Fruit fly (Drosophila melanogaster): ENCODE measurements around the gene Hsp68.

The Hsp68 gene

DNA sequence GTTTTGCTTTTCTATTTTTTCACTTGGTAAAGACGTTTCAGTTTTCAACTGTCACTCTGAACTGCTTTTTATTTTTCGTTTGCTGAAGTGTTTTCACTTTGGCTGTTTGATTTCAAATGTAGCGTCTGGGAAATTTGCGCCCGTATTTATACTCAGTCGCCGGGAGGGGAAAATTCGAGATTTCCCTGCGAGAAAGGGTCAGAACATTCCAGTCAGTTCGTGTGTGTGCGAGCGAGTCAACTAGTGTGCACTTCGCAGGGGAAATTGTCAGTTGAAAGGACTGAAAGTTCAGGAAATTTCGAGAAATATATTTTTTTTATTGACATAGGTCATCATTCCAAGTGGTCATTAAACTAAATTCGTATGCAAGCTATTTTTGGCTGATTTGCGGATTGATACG, at the start of gene Hsp68:
Gene Hsp68, minus strand, starts transcription at position 123 of the 400 bp plus-strand sequence.
- no peak for TF ChIP-seq CG32006 (GFP tag; optimal IDR thresholded peaks at IDR 0.05)
- no peak for TF ChIP-seq lz (GFP tag; optimal IDR thresholded peaks at IDR 0.05)
- no peak for TF ChIP-seq pdm3 (GFP tag; optimal IDR thresholded peaks at IDR 0.05)
- no peak for TF ChIP-seq cyc (GFP tag; optimal IDR thresholded peaks at IDR 0.05)
- no peak for TF ChIP-seq fd85E (GFP tag; optimal IDR thresholded peaks at IDR 0.05)
- no peak for TF ChIP-seq Ets96B (tag; optimal IDR thresholded peaks at IDR 0.05)
- TF ChIP-seq acj6 (GFP tag; optimal IDR thresholded peaks at IDR 0.05), result no peak
- TF ChIP-seq CG31627 (GFP tag; optimal IDR thresholded peaks at IDR 0.05), result no peak
- no peak for TF ChIP-seq CG10631 (GFP tag; optimal IDR thresholded peaks at IDR 0.05)
- TF ChIP-seq Eip93F (GFP tag; optimal IDR thresholded peaks at IDR 0.05), result no peak
- TF ChIP-seq Hr38 (GFP tag; optimal IDR thresholded peaks at IDR 0.05), result no peak
- no peak for TF ChIP-seq vri (GFP tag; optimal IDR thresholded peaks at IDR 0.05)
- no peak for TF ChIP-seq salr (GFP tag; optimal IDR thresholded peaks at IDR 0.05)
- TF ChIP-seq dac (GFP tag; optimal IDR thresholded peaks at IDR 0.05), result no peak
- TF ChIP-seq dsx (GFP tag; optimal IDR thresholded peaks at IDR 0.05; ENCODE audit: poor library complexity, severe bottlenecking), result peak; percentile 55
- no peak for TF ChIP-seq Sox15 (GFP tag; optimal IDR thresholded peaks at IDR 0.05)
- no peak for TF ChIP-seq CG7368 (GFP tag; optimal IDR thresholded peaks at IDR 0.05)
- no peak for TF ChIP-seq CG6276 (GFP tag; optimal IDR thresholded peaks at IDR 0.05)
- no peak for TF ChIP-seq Sox102F (GFP tag; optimal IDR thresholded peaks at IDR 0.05)
- no peak for TF ChIP-seq topi (GFP tag; optimal IDR thresholded peaks at IDR 0.05)
- TF ChIP-seq fkh (GFP tag; optimal IDR thresholded peaks at IDR 0.05), result peak; percentile 28
- no peak for TF ChIP-seq net (GFP tag; optimal IDR thresholded peaks at IDR 0.05)
- peak in 1 of 2 experiments; percentile 49 for TF ChIP-seq ss (GFP tag; optimal IDR thresholded peaks at IDR 0.05)
- no peak for TF ChIP-seq CG3032 (tag; optimal IDR thresholded peaks at IDR 0.05)
- TF ChIP-seq achi (GFP tag; optimal IDR thresholded peaks at IDR 0.05), result no peak
- TF ChIP-seq CG1621 (tag; optimal IDR thresholded peaks at IDR 0.05), result peak; percentile 40
- no peak for TF ChIP-seq CG6163 (GFP tag; IDR thresholded peaks at IDR 0.05)
- TF ChIP-seq Eip78C (GFP tag), result no peak
- no peak for TF ChIP-seq CG16779 (tag; optimal IDR thresholded peaks at IDR 0.05)
- TF ChIP-seq Sox14 (GFP tag; optimal IDR thresholded peaks at IDR 0.05), result peak; percentile 32
- TF ChIP-seq CG11762 (GFP tag; optimal IDR thresholded peaks at IDR 0.05; ENCODE audit: insufficient read depth), result no peak
- no peak for TF ChIP-seq Met (GFP tag; optimal IDR thresholded peaks at IDR 0.05)
- no peak for TF ChIP-seq Smox (GFP tag; optimal IDR thresholded peaks at IDR 0.05)
- TF ChIP-seq Blimp-1 (GFP tag; optimal IDR thresholded peaks at IDR 0.05), result no peak
- TF ChIP-seq Ets21C (GFP tag; optimal IDR thresholded peaks at IDR 0.05), result no peak
- peak; percentile 87 for TF ChIP-seq svp (GFP tag)
- TF ChIP-seq CG11294 (GFP tag; IDR thresholded peaks at IDR 0.05), result no peak
- no peak; the same call in 2 of the 3 replicates for TF ChIP-seq CG8119 (GFP tag; IDR thresholded peaks at IDR 0.05)
- TF ChIP-seq esn (GFP tag; optimal IDR thresholded peaks at IDR 0.05), result peak; percentile 8
- no peak for TF ChIP-seq CG11902 (GFP tag; optimal IDR thresholded peaks at IDR 0.05)
- TF ChIP-seq Hr39 (GFP tag; optimal IDR thresholded peaks at IDR 0.05), result no peak
- no peak for TF ChIP-seq spab (GFP tag; optimal IDR thresholded peaks at IDR 0.05)
- no peak for TF ChIP-seq Hr4 (GFP tag; optimal IDR thresholded peaks at IDR 0.05)
- TF ChIP-seq CG4318 (GFP tag; optimal IDR thresholded peaks at IDR 0.05), result no peak
- TF ChIP-seq CG8632 (GFP tag; optimal IDR thresholded peaks at IDR 0.05), result no peak
- TF ChIP-seq CG6808 (GFP tag; optimal IDR thresholded peaks at IDR 0.05), result peak; percentile 43
- no peak for TF ChIP-seq CG8319 (GFP tag; optimal IDR thresholded peaks at IDR 0.05)
- TF ChIP-seq Eip75B (GFP tag; optimal IDR thresholded peaks at IDR 0.05), result no peak
- no peak for TF ChIP-seq CG15336 (GFP tag; IDR thresholded peaks at IDR 0.05)
- TF ChIP-seq CG9139 (GFP tag; optimal IDR thresholded peaks at IDR 0.05), result no peak
- no peak for TF ChIP-seq eg (GFP tag; IDR thresholded peaks at IDR 0.05)
- no peak for TF ChIP-seq CG10669 (GFP tag; optimal IDR thresholded peaks at IDR 0.05)
- TF ChIP-seq Lpt (GFP tag; optimal IDR thresholded peaks at IDR 0.05), result no peak

Measured in whole organism, prepupa.